Fruit fly (Drosophila melanogaster): Measurements from ENCODE around the gene Cpr65Ax2.

Cpr65Ax2 gene

dm6 chr3L:6132009-6132408, 18.6 kb downstream of the Cpr65Ax2 start, which contains the start of gene Cpr65Au:
Cpr65Au (minus strand) TSS chr3L:6132109.
- TF ChIP-seq Ets96B (tag; optimal IDR thresholded peaks at IDR 0.05) (no peak), CG8632 (GFP tag; optimal IDR thresholded peaks at IDR 0.05) (no peak), CG16779 (tag; optimal IDR thresholded peaks at IDR 0.05) (no peak), svp (GFP tag) (no peak), Met (GFP tag; optimal IDR thresholded peaks at IDR 0.05) (no peak), CG31627 (GFP tag; optimal IDR thresholded peaks at IDR 0.05) (no peak), CG8319 (GFP tag; optimal IDR thresholded peaks at IDR 0.05) (no peak), CG32006 (GFP tag; optimal IDR thresholded peaks at IDR 0.05) (no peak), Gug (GFP tag; IDR thresholded peaks at IDR 0.05) (no peak), CG4318 (GFP tag; optimal IDR thresholded peaks at IDR 0.05) (no peak)

- TF ChIP-seq CG7368 (GFP tag; optimal IDR thresholded peaks at IDR 0.05) = no peak
- TF ChIP-seq cyc (GFP tag; optimal IDR thresholded peaks at IDR 0.05) = no peak
- TF ChIP-seq OdsH (GFP tag; optimal IDR thresholded peaks at IDR 0.05) = no peak
- no peak for TF ChIP-seq esn (GFP tag; optimal IDR thresholded peaks at IDR 0.05)
- TF ChIP-seq CG6854 (GFP tag; optimal IDR thresholded peaks at IDR 0.05) = no peak
- no peak for TF ChIP-seq CG1621 (tag; optimal IDR thresholded peaks at IDR 0.05)
- TF ChIP-seq eg (GFP tag; IDR thresholded peaks at IDR 0.05) = no peak
- TF ChIP-seq CG15336 (GFP tag; IDR thresholded peaks at IDR 0.05) = no peak
- TF ChIP-seq CG4318 (GFP tag; optimal IDR thresholded peaks at IDR 0.05) = no peak
- no peak for TF ChIP-seq Ets96B (tag; optimal IDR thresholded peaks at IDR 0.05)
- no peak for TF ChIP-seq CG31627 (GFP tag; optimal IDR thresholded peaks at IDR 0.05)
- no peak for TF ChIP-seq CG6163 (GFP tag; IDR thresholded peaks at IDR 0.05)
- TF ChIP-seq svp (GFP tag) = no peak
- TF ChIP-seq Eip75B (GFP tag; optimal IDR thresholded peaks at IDR 0.05) = no peak
- no peak for TF ChIP-seq ss (GFP tag; optimal IDR thresholded peaks at IDR 0.05)
- no peak for TF ChIP-seq CG32006 (GFP tag; optimal IDR thresholded peaks at IDR 0.05)
- no peak for TF ChIP-seq CG6276 (GFP tag; optimal IDR thresholded peaks at IDR 0.05)
- TF ChIP-seq CG9139 (GFP tag; optimal IDR thresholded peaks at IDR 0.05) = no peak
- no peak for TF ChIP-seq CG16779 (tag; optimal IDR thresholded peaks at IDR 0.05)
- TF ChIP-seq pdm3 (GFP tag; optimal IDR thresholded peaks at IDR 0.05) = no peak
Observed at dm6 chr3L:6130944-6131343, 19.7 kb downstream of the Cpr65Ax2 start, which contains the start of gene Lcp65Ag3. Lcp65Ag3 (minus strand) TSS chr3L:6130989.

- no peak for TF ChIP-seq fd59A (GFP tag; optimal IDR thresholded peaks at IDR 0.05)
- TF ChIP-seq CG10669 (GFP tag; optimal IDR thresholded peaks at IDR 0.05) = no peak
- TF ChIP-seq CG11902 (GFP tag; optimal IDR thresholded peaks at IDR 0.05) = no peak
Observed at dm6 chr3L:6129591-6129990, 21.1 kb downstream of the Cpr65Ax2 start.

- TF ChIP-seq CG4318 (GFP tag; optimal IDR thresholded peaks at IDR 0.05) (no peak), CG11294 (GFP tag; IDR thresholded peaks at IDR 0.05) (no peak), CG8119 (GFP tag; IDR thresholded peaks at IDR 0.05) (no peak), ss (GFP tag; optimal IDR thresholded peaks at IDR 0.05) (no peak), Smox (GFP tag; optimal IDR thresholded peaks at IDR 0.05) (no peak), Eip93F (GFP tag; optimal IDR thresholded peaks at IDR 0.05) (no peak), Hr4 (GFP tag; optimal IDR thresholded peaks at IDR 0.05) (no peak), Sox14 (GFP tag; optimal IDR thresholded peaks at IDR 0.05) (no peak), CG11902 (GFP tag; optimal IDR thresholded peaks at IDR 0.05) (no peak), CG6276 (GFP tag; optimal IDR thresholded peaks at IDR 0.05) (no peak), salr (GFP tag; optimal IDR thresholded peaks at IDR 0.05) (no peak), Hr38 (GFP tag; optimal IDR thresholded peaks at IDR 0.05) (no peak), fd59A (GFP tag; optimal IDR thresholded peaks at IDR 0.05) (no peak), dac (GFP tag; optimal IDR thresholded peaks at IDR 0.05) (no peak), CG34406 (GFP tag; optimal IDR thresholded peaks at IDR 0.05) (no peak), Gug (GFP tag; IDR thresholded peaks at IDR 0.05) (no peak), lz (GFP tag; optimal IDR thresholded peaks at IDR 0.05) (no peak), spab (GFP tag; optimal IDR thresholded peaks at IDR 0.05) (no peak), achi (GFP tag; optimal IDR thresholded peaks at IDR 0.05) (no peak), Sox102F (GFP tag; optimal IDR thresholded peaks at IDR 0.05) (no peak)
Observed at dm6 chr3L:6125409-6125689, 25.3 kb downstream of the Cpr65Ax2 start.

Data from whole organism, prepupa.